Fruit fly (Drosophila melanogaster) whole organism, adult: Measurements from ENCODE around the gene Poxm.

Experiments used
- CG11617 ChIP-seq: fragments of 200-800 bp; sonication (Bioruptor generic); optimal IDR thresholded peaks from 2 replicates; lab custom pipeline; 2017; ENCODE audit warnings: mild to moderate bottlenecking, missing biosample characterization, missing genetic modification reagents, missing genetic modification characterization
- CG12768 ChIP-seq: fragments of 200-800 bp; sonication (Bioruptor generic); optimal IDR thresholded peaks from 2 replicates; lab custom pipeline; 2017; ENCODE audit warnings: missing biosample characterization, missing genetic modification characterization, mild to moderate bottlenecking, moderate library complexity, missing genetic modification reagents
- CG14711 ChIP-seq: fragments of 200-800 bp; sonication (Bioruptor generic); optimal IDR thresholded peaks from 2 replicates; lab custom pipeline; 2018; ENCODE audit warnings: missing biosample characterization, mild to moderate bottlenecking, missing genetic modification characterization, moderate library complexity
- CG1620 ChIP-seq: fragments of 200-800 bp; sonication (Bioruptor generic); optimal IDR thresholded peaks from 2 replicates; lab custom pipeline; 2016; ENCODE audit warnings: missing biosample characterization, missing genetic modification characterization
- CG33017 ChIP-seq: fragments of 200-800 bp; sonication (Bioruptor generic); optimal IDR thresholded peaks from 2 replicates; lab custom pipeline; 2018; ENCODE audit warnings: missing biosample characterization, mild to moderate bottlenecking, missing genetic modification characterization, moderate library complexity
- CG5204 ChIP-seq: fragments of 200-800 bp; sonication (Bioruptor generic); optimal IDR thresholded peaks from 2 replicates; lab custom pipeline; 2016; ENCODE audit warnings: missing biosample characterization, missing genetic modification characterization
- CG7045 ChIP-seq: fragments of 200-800 bp; sonication (Bioruptor generic); optimal IDR thresholded peaks from 2 replicates; lab custom pipeline; 2017; ENCODE audit warnings: missing biosample characterization, mild to moderate bottlenecking, missing genetic modification characterization
- CG7101 ChIP-seq: fragments of 200-800 bp; sonication (Bioruptor generic); optimal IDR thresholded peaks from 2 replicates; lab custom pipeline; 2018; ENCODE audit warnings: missing biosample characterization, mild to moderate bottlenecking, missing genetic modification characterization, moderate library complexity
- Clk ChIP-seq: fragments of 200-800 bp; sonication (Bioruptor generic); optimal IDR thresholded peaks from 2 replicates; lab custom pipeline; 2017; ENCODE audit warnings: missing biosample characterization, missing genetic modification characterization
- Crg-1 ChIP-seq: fragments of 200-800 bp; sonication (Bioruptor generic); optimal IDR thresholded peaks from 2 replicates; lab custom pipeline; 2016; ENCODE audit warnings: missing biosample characterization, missing genetic modification characterization
- Hr96 ChIP-seq: fragments of 200-800 bp; sonication (Bioruptor generic); optimal IDR thresholded peaks from 2 replicates; lab custom pipeline; 2016; ENCODE audit warnings: missing biosample characterization, missing genetic modification characterization
- Mnt ChIP-seq: fragments of 200-800 bp; sonication (Bioruptor generic); optimal IDR thresholded peaks from 2 replicates; lab custom pipeline; 2016; ENCODE audit warnings: missing biosample characterization, mild to moderate bottlenecking, missing genetic modification characterization
- bab1 ChIP-seq: fragments of 200-800 bp; sonication (Bioruptor generic); optimal IDR thresholded peaks from 3 replicates; lab custom pipeline; 2019; ENCODE audit warnings: missing biosample characterization, mild to moderate bottlenecking, missing genetic modification characterization, moderate library complexity
- cic ChIP-seq: fragments of 200-800 bp; sonication (Bioruptor generic); optimal IDR thresholded peaks from 2 replicates; lab custom pipeline; 2017; ENCODE audit warnings: missing biosample characterization, mild to moderate bottlenecking, missing genetic modification characterization, moderate library complexity
- cnc ChIP-seq, 2 experiments: fragments of >200 bp; optimal IDR thresholded peaks; 2 replicates each; lab custom pipeline; 2017
- kay ChIP-seq: fragments of 200-800 bp; sonication (Bioruptor generic); peaks from one replicate; lab custom pipeline; 2016; ENCODE audit warnings: missing biosample characterization, missing genetic modification characterization, borderline replicate concordance
- ovo ChIP-seq: fragments of 200-800 bp; sonication (Bioruptor generic); optimal IDR thresholded peaks from 2 replicates; lab custom pipeline; 2016; ENCODE audit warnings: missing biosample characterization, missing genetic modification characterization
- pad ChIP-seq: fragments of 200-800 bp; sonication (Bioruptor generic); optimal IDR thresholded peaks from 3 replicates; lab custom pipeline; 2017; ENCODE audit warnings: missing biosample characterization, missing genetic modification characterization, mild to moderate bottlenecking, moderate library complexity, missing genetic modification reagents
- tj ChIP-seq: fragments of 200-800 bp; sonication (Bioruptor generic); optimal IDR thresholded peaks from 3 replicates; lab custom pipeline; 2017; ENCODE audit warnings: missing biosample characterization, mild to moderate bottlenecking, missing genetic modification characterization, moderate library complexity
- toe ChIP-seq: fragments of 200-800 bp; sonication (Bioruptor generic); optimal IDR thresholded peaks from 2 replicates; lab custom pipeline; 2016; ENCODE audit warnings: missing biosample characterization, missing genetic modification characterization

The Poxm gene

DNA sequence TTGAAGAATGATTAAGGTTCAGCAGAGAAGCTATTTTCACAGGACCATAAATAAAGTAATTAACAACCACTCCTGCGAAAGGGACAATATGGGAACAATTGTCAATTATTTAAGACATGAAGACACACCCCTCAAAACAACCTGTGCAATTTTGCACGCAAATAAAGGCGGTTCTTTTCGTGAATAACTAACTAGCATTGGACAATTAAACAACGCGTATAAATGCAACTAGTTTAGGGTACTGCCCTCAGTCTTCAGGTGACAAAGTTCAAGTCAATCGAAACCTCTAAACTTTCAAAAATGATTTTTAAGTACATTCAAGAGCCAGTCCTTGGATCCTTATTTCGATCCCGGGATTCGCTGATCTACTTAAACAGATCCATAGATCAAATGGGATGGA, 12.1 kb downstream of the Poxm start, which contains the start of gene Or85a:
Gene Or85a (plus strand): TSS at position 301 of the 400 bp plus-strand sequence.
- TF ChIP-seq toe (GFP tag; lab: Kevin White, UChicago): no peak
- no peak for TF ChIP-seq tj
- TF ChIP-seq Clk: no peak
- no peak for TF ChIP-seq Crg-1 (GFP tag; lab: Kevin White, UChicago)
- TF ChIP-seq Hr96 (GFP tag; lab: Kevin White, UChicago): no peak
- no peak for TF ChIP-seq CG14711 (tag; lab: Kevin White, UChicago)
- no peak for TF ChIP-seq CG33017

DNA sequence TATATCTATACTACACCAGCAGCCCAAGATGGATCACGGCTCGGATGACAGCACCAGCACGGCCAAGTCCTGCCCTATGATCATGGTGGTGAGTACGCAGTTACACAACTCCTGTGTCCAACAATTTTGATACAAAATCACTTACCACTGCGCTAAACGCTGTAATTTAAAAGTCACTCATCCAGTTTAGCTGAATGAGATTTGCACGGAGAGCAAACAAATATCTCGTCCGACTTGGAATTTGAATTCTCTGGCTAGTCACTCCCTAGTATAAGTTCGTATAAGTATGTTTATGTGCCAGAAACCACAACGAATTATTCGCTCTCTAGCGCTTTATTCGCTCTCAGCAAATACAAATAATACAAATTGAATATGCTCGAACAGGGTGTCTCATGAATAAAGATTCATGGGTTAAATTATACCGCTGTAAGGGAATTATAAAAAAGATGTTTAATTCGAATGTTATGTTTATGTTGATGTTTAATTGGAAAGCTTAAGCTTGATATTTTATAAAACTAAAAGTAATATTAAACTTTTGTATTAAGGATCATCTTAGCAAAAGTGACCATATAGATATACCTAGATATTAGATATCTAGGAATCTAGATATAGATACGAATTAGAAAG, 15.8 kb downstream of the Poxm start:
- TF ChIP-seq Clk: no peak
- TF ChIP-seq CG12768: no peak
- peak; percentile 27 for TF ChIP-seq CG7101 (tag; lab: Kevin White, UChicago)
- peak; percentile 29 for TF ChIP-seq CG14711 (tag; lab: Kevin White, UChicago)
- no peak for TF ChIP-seq toe (GFP tag; lab: Kevin White, UChicago)
- TF ChIP-seq CG5204 (GFP tag; lab: Kevin White, UChicago): no peak
- no peak for TF ChIP-seq CG1620 (GFP tag; lab: Kevin White, UChicago)
- no peak for TF ChIP-seq CG11617
- no peak for TF ChIP-seq cnc (optimal IDR thresholded peaks at IDR 0.05; lab: Kevin White, UChicago)
- TF ChIP-seq CG33017: peak; percentile 60
- no peak for TF ChIP-seq Hr96 (GFP tag; lab: Kevin White, UChicago)
- TF ChIP-seq pad: no peak
- no peak for TF ChIP-seq Crg-1 (GFP tag; lab: Kevin White, UChicago)
- no peak for TF ChIP-seq ovo (GFP tag; lab: Kevin White, UChicago)
- peak; percentile 6 for TF ChIP-seq CG7045 (GFP tag; lab: Kevin White, UChicago)
- no peak for TF ChIP-seq bab1
- TF ChIP-seq Mnt: no peak
- peak; percentile 37 for TF ChIP-seq cic (GFP tag; lab: Kevin White, UChicago)
- TF ChIP-seq kay (GFP tag; lab: Kevin White, UChicago): no peak
- no peak for TF ChIP-seq tj

DNA sequence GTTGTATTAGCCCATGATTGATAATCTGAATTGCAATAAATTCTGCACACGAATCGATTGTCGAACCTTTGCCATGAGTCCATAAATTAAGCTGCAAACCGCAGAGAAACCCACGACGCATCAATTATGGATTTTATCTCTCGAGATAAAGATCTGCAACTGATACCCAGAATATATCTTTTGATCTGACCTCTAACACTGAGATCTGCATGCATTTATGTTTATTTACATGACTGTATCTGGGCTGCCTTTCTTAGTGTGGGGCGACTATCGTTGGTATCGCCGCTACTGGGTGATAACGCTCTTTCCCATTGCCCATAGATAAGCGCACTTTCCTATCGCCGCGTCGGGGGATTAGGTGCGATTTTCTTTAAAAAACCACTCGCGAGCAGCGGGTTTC, 16.4 kb downstream of the Poxm start, which contains the start of gene Ctr1B:
Gene Ctr1B (plus strand): TSS at position 398 of the 400 bp plus-strand sequence.
- TF ChIP-seq CG1620 (GFP tag; lab: Kevin White, UChicago) (no peak), CG11617 (no peak), CG12768 (no peak), Clk (no peak), cnc (optimal IDR thresholded peaks at IDR 0.05; lab: Kevin White, UChicago) (no peak), Mnt (no peak)

DNA sequence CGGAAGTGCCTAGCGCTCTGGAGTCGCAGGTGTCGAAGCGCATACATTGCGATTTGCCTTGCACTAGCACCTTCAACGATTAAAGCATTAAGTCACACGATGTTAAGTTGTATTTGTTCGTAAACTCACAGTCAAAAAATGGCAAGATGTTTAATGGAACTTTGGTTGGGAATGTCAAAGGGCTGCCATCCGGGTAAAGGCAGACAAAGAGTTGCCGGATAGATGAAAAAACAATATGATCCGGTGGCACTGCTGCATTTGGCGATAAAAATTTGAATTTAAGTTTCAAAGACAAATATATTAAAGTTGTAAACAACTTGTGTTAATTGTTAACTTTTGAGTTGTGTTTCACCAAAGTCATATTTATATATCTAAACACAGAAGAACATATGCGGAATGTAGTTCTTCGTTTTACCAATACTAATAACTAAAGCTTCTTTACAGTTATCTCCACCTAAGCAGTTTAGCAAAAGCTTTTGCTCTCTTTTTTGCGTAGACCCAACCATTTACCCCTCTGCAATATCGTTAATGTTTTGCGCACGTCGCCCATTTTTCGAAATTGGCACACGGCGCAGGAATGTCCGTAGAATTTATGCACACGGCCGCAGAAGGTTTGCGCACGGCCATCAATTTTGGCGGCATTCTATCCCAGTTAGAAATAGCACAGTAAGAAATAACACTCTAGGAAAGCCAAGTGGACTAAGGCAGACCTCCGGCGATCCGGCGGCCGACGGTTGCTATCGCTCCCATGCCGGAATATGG, 17.1 kb downstream of the Poxm start, which contains the start of gene Coq2:
Gene Coq2 (minus strand): TSS at position 200 of the 762 bp plus-strand sequence.
- TF ChIP-seq tj (peak; percentile 21), ovo (GFP tag; lab: Kevin White, UChicago) (peak; percentile 28), bab1 (peak; percentile 61), pad (peak; percentile 99), CG7101 (tag; lab: Kevin White, UChicago) (no peak)

DNA sequence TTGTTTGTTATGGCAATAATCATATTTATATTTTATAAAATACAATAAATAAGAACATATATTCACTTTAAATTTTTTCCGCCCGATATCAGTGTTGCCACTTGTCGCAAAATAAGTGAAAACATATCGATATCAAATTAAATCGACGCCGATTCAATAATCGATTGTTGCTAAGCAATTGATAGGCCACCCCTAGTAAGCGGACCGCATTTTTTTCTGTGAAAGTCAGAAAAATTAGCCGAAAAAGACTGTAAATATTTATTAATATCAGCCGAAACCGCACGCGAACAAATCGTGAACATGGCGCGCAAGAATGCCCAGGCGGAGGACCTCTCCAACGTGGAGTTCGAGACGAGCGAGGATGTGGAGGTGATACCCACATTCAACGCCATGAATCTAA, 20.6 kb downstream of the Poxm start, which contains the start of gene CG7483:
Gene CG7483 (plus strand): TSS at position 171 of the 400 bp plus-strand sequence.
- TF ChIP-seq Mnt (peak; percentile 17), Hr96 (GFP tag; lab: Kevin White, UChicago) (no peak), bab1 (peak; percentile 57), CG14711 (tag; lab: Kevin White, UChicago) (peak; percentile 72)

DNA sequence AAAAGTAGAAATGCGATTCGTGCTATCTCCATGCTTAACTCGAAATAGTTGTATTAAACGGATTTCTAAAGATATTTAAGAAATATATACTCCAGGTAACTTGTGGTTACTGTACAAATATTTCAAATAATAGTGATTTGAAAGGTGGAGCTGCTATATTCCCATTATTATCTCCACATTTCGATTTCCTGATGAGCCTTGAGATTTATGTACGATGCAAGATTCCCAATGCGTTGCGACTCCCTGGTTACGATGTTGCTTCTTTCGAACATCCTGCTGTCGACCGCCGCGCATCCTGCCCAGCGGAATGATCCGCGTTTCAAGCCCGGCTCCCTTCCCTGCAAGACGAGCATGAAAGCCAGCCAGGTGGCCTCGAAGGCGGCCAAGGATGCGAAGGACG, 21.6 kb downstream of the Poxm start, which contains the start of the genes CG11694 and CG11698:
Gene CG11694 (minus strand): TSS at position 101 of the 400 bp plus-strand sequence.
Gene CG11698 (plus strand): TSS at position 152 of the 400 bp plus-strand sequence.
- TF ChIP-seq cnc (optimal IDR thresholded peaks at IDR 0.05; lab: Kevin White, UChicago) (no peak), CG12768 (no peak)

DNA sequence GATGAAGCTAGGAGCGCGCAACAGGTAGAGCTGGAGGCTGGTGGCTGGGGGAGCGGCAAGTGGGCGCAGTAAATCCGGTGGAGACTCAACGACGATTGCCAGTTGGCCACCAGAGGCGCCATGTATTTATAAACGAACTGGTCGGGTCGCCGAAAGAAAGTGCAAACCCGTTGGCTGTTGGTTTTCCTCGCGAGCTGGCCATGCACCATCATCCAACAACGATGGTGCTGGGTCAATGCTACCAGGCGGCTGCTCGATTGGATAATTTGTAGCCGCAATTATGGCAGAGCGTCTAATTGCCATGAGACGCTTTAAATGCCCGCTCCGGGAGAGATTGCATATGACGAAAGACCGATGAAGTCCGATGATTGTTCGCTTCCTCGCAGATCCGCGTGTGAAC, 22.9 kb downstream of the Poxm start, which contains the start of gene CG11693:
Gene CG11693 (minus strand): TSS at position 101 of the 400 bp plus-strand sequence.
- no peak for TF ChIP-seq CG7045 (GFP tag; lab: Kevin White, UChicago)
- no peak for TF ChIP-seq CG11617
- no peak for TF ChIP-seq tj
- TF ChIP-seq Clk: no peak
- TF ChIP-seq bab1: no peak
- TF ChIP-seq CG14711 (tag; lab: Kevin White, UChicago): no peak
- TF ChIP-seq Crg-1 (GFP tag; lab: Kevin White, UChicago): no peak
- no peak for TF ChIP-seq kay (GFP tag; lab: Kevin White, UChicago)
- no peak for TF ChIP-seq CG7101 (tag; lab: Kevin White, UChicago)
- no peak for TF ChIP-seq cnc (optimal IDR thresholded peaks at IDR 0.05; lab: Kevin White, UChicago)
